Worm (Caenorhabditis elegans) whole organism, L4 larva: Measurements from ENCODE around the gene taf-7.2.

Experiments
- T26A8.4 ChIP-seq: fragments of 200-800 bp; sonication (Bioruptor generic); IDR thresholded peaks from 2 replicates; pipeline ENCODE4 v1.3.6; 2022; ENCODE audit warnings: missing genetic modification characterization, missing compliant biosample characterization
- aly-2 ChIP-seq: sonication (generic microtip); optimal IDR thresholded peaks from 2 replicates; lab custom pipeline; 2018; ENCODE audit warnings: missing biosample characterization, missing genetic modification characterization
- ceh-44 ChIP-seq: fragments of 200-800 bp; sonication (Bioruptor generic); IDR thresholded peaks from 2 replicates; pipeline ENCODE4 v1.3.6; 2022; ENCODE audit warnings: missing genetic modification reagents, missing genetic modification characterization, missing compliant biosample characterization
- daf-19 ChIP-seq: fragments of 200-800 bp; sonication (Bioruptor generic); conservative IDR thresholded peaks from 2 replicates; pipeline ENCODE4 v1.3.6; 2022; ENCODE audit warnings: missing genetic modification characterization, missing compliant biosample characterization
- dmd-9 ChIP-seq: fragments of 200-800 bp; sonication (Bioruptor generic); IDR thresholded peaks from 2 replicates; pipeline ENCODE4 v1.3.6; 2022; ENCODE audit warnings: missing genetic modification reagents, missing genetic modification characterization, missing compliant biosample characterization
- dpl-1 ChIP-seq: fragments of 150-350 bp; optimal IDR thresholded peaks from 2 replicates; lab custom pipeline; 2014; ENCODE audit warnings: missing biosample characterization, missing genetic modification reagents, missing genetic modification characterization
- egl-43 ChIP-seq: fragments of 200-800 bp; sonication (Bioruptor generic); IDR thresholded peaks from 2 replicates; pipeline ENCODE4 v1.3.6; 2022; ENCODE audit warnings: missing genetic modification reagents, missing genetic modification characterization, missing compliant biosample characterization
- gei-8 ChIP-seq: fragments of 200-800 bp; sonication (Bioruptor generic); optimal IDR thresholded peaks from 2 replicates; lab custom pipeline; 2018; ENCODE audit warnings: mild to moderate bottlenecking, missing genetic modification characterization, missing compliant biosample characterization
- jun-1 ChIP-seq: fragments of 150-350 bp; optimal IDR thresholded peaks from 2 replicates; lab custom pipeline; 2014; ENCODE audit warnings: missing biosample characterization, missing genetic modification reagents, missing genetic modification characterization
- nhr-102 ChIP-seq: sonication (generic microtip); optimal IDR thresholded peaks from 2 replicates; lab custom pipeline; 2016; ENCODE audit warnings: mild to moderate bottlenecking, missing genetic modification characterization, moderate library complexity, missing compliant biosample characterization
- nhr-111 ChIP-seq: fragments of 200-800 bp; sonication (Bioruptor generic); optimal IDR thresholded peaks from 2 replicates; lab custom pipeline; 2018; ENCODE audit warnings: mild to moderate bottlenecking, missing genetic modification characterization, missing compliant biosample characterization
- nhr-48 ChIP-seq: sonication (generic microtip); optimal IDR thresholded peaks from 2 replicates; lab custom pipeline; 2016; ENCODE audit warnings: mild to moderate bottlenecking, missing genetic modification characterization, missing compliant biosample characterization
- nhr-76 ChIP-seq: fragments of 150-350 bp; optimal IDR thresholded peaks from 2 replicates; lab custom pipeline; 2014; ENCODE audit warnings: missing biosample characterization, missing genetic modification characterization
- rbr-2 ChIP-seq: sonication (generic microtip); optimal IDR thresholded peaks from 2 replicates; lab custom pipeline; 2016; ENCODE audit warnings: missing genotype, missing genetic modification characterization, missing compliant biosample characterization
- saeg-2 ChIP-seq: fragments of 200-800 bp; sonication (Bioruptor generic); IDR thresholded peaks from 2 replicates; pipeline ENCODE4 v1.3.6; 2022; ENCODE audit warnings: missing genetic modification reagents, missing genetic modification characterization, missing compliant biosample characterization
- tag-97 ChIP-seq: fragments of 200-800 bp; sonication (Bioruptor generic); IDR thresholded peaks from 2 replicates; pipeline ENCODE4 v1.3.6; 2022; ENCODE audit warnings: missing genetic modification characterization, missing compliant biosample characterization
- zip-11 ChIP-seq: fragments of 200-800 bp; sonication (Bioruptor generic); IDR thresholded peaks from 2 replicates; pipeline ENCODE4 v1.3.6; 2022; ENCODE audit warnings: missing genetic modification characterization, missing compliant biosample characterization

Gene taf-7.2

ce11 chrIII:12624466-12624865 lies 48.8 kb downstream of the taf-7.2 start, which contains the start of gene gtf-2A2:
TSS of gene gtf-2A2 (plus strand) at chrIII:12624766.
- TF ChIP-seq nhr-111 (GFP tag; lab: Kevin White, UChicago) (no peak), nhr-48 (no peak), nhr-102 (tag; lab: Kevin White, UChicago) (no peak), nhr-76 (tag; lab: Kevin White, UChicago) (no peak), ceh-44 (GFP tag; lab: Robert Waterston, UW) (no peak), egl-43 (GFP tag; lab: Robert Waterston, UW) (no peak), T26A8.4 (GFP tag; lab: Robert Waterston, UW) (no peak), tag-97 (GFP tag; lab: Robert Waterston, UW) (no peak), jun-1 (tag; lab: Kevin White, UChicago) (no peak), aly-2 (no peak), zip-11 (no peak), saeg-2 (no peak), gei-8 (GFP tag; lab: Kevin White, UChicago) (no peak), daf-19 (GFP tag; lab: Robert Waterston, UW) (no peak), dmd-9 (GFP tag; lab: Robert Waterston, UW) (no peak), dpl-1 (no peak), rbr-2 (tag; lab: Kevin White, UChicago) (no peak)
